Fruit fly (Drosophila melanogaster) whole organism, wandering third instar larva: ENCODE results near the gene CG42764.

Experiments
- Abd-B ChIP-seq: fragments of >200 bp; optimal IDR thresholded peaks from 2 replicates; lab custom pipeline; 2017; ENCODE audit warnings: missing biosample characterization, missing genetic modification characterization
- Dfd ChIP-seq: fragments of >200 bp; optimal IDR thresholded peaks from 2 replicates; lab custom pipeline; 2017; ENCODE audit warnings: missing biosample characterization, missing genetic modification characterization
- GATAd ChIP-seq: sonication (Bioruptor generic); optimal IDR thresholded peaks from 2 replicates; lab custom pipeline; 2016; ENCODE audit warnings: missing biosample characterization, missing genetic modification characterization
- Hr78 ChIP-seq: fragments of >200 bp; optimal IDR thresholded peaks from 2 replicates; lab custom pipeline; 2017; ENCODE audit warnings: missing biosample characterization, missing genetic modification characterization
- Hr83 ChIP-seq: fragments of 200-300 bp; sonication (Bioruptor generic); optimal IDR thresholded peaks from 2 replicates; lab custom pipeline; 2016; ENCODE audit warnings: missing biosample characterization, mild to moderate bottlenecking, missing genetic modification characterization, moderate library complexity; ENCODE audit not compliant: poor library complexity, severe bottlenecking
- Jra ChIP-seq: sonication (Bioruptor generic); optimal IDR thresholded peaks from 2 replicates; lab custom pipeline; 2016; ENCODE audit warnings: missing biosample characterization, missing genetic modification characterization
- br ChIP-seq: fragments of 200-800 bp; sonication (Bioruptor generic); optimal IDR thresholded peaks from 2 replicates; lab custom pipeline; 2016; ENCODE audit warnings: missing biosample characterization, missing genetic modification characterization
- brk ChIP-seq: fragments of 200-800 bp; sonication (Bioruptor generic); optimal IDR thresholded peaks from 2 replicates; lab custom pipeline; 2016; ENCODE audit warnings: missing biosample characterization, mild to moderate bottlenecking, missing genetic modification characterization
- psq ChIP-seq: fragments of 200-800 bp; sonication (Bioruptor generic); optimal IDR thresholded peaks from 3 replicates; lab custom pipeline; 2017; ENCODE audit warnings: missing biosample characterization, mild to moderate bottlenecking, missing genetic modification characterization, moderate library complexity

dm6 chr3L:20441632-20442469 is 24.0 kb downstream of the CG42764 start, which contains the start of gene CG5910:
- TF ChIP-seq Jra (GFP tag; lab: Kevin White, UChicago): no peak
- no peak for TF ChIP-seq Dfd (GFP tag; lab: Kevin White, UChicago)
- TF ChIP-seq psq (GFP tag; lab: Kevin White, UChicago): peak; percentile 64
- no peak for TF ChIP-seq brk (GFP tag; lab: Kevin White, UChicago)
- no peak for TF ChIP-seq Abd-B (GFP tag; lab: Kevin White, UChicago)
- no peak for TF ChIP-seq br (GFP tag; lab: Kevin White, UChicago)
- TF ChIP-seq Hr78 (GFP tag; lab: Kevin White, UChicago): no peak
- TF ChIP-seq GATAd (GFP tag; lab: Kevin White, UChicago): no peak
- no peak for TF ChIP-seq Hr83
